Fruit fly (Drosophila melanogaster): ENCODE results near the gene mira.

mira gene

DNA sequence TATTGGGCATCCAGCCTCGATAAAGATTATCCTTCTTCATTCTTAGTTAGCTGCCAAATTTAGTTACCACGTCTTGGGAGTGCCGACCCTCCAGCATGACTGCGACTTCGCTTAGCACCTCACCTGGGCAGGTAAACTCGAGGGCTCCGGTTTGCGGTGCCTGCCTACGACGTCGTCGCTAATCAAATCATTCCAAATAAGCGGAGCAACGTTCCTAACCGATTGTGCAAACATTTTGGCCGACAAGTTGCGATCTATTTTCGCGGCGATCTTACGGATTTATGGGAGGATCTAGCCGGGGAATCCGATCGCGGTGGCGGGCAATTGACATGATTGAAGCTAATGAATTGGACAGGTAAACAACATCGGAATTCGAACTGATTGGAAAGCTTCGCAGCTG, 17.2 kb downstream of the mira start, which contains the start of gene CG4465:
Gene CG4465, minus strand, starts transcription at position 101 of the 400 bp plus-strand sequence.
- TF ChIP-seq CG11762 (GFP tag; optimal IDR thresholded peaks at IDR 0.05; ENCODE audit: insufficient read depth) (no peak), fkh (GFP tag; optimal IDR thresholded peaks at IDR 0.05) (peak; percentile 19), acj6 (GFP tag; optimal IDR thresholded peaks at IDR 0.05) (no peak), Ets21C (GFP tag; optimal IDR thresholded peaks at IDR 0.05) (no peak), CG6808 (GFP tag; optimal IDR thresholded peaks at IDR 0.05) (no peak), ss (GFP tag; optimal IDR thresholded peaks at IDR 0.05) (no peak), CG10669 (GFP tag; optimal IDR thresholded peaks at IDR 0.05) (no peak)

dm6 chr3R:19915312-19915711, 19.6 kb downstream of the mira start, which contains the start of the genes Xport-A and Xport-B:
Gene Xport-A, minus strand, starts transcription at chr3R:19915412.
Gene Xport-B, minus strand, starts transcription at chr3R:19915412.
- TF ChIP-seq achi (GFP tag; optimal IDR thresholded peaks at IDR 0.05): no peak
- TF ChIP-seq CG10669 (GFP tag; optimal IDR thresholded peaks at IDR 0.05): no peak
- no peak for TF ChIP-seq vri (GFP tag; optimal IDR thresholded peaks at IDR 0.05)
- no peak for TF ChIP-seq acj6 (GFP tag; optimal IDR thresholded peaks at IDR 0.05)
- TF ChIP-seq pdm3 (GFP tag; optimal IDR thresholded peaks at IDR 0.05): no peak
- TF ChIP-seq CG32006 (GFP tag; optimal IDR thresholded peaks at IDR 0.05): no peak
- no peak for TF ChIP-seq CG11294 (GFP tag; IDR thresholded peaks at IDR 0.05)
- no peak for TF ChIP-seq CG15336 (GFP tag; IDR thresholded peaks at IDR 0.05)
- no peak for TF ChIP-seq Hr39 (GFP tag; optimal IDR thresholded peaks at IDR 0.05)
- TF ChIP-seq CG10631 (GFP tag; optimal IDR thresholded peaks at IDR 0.05): no peak
- no peak for TF ChIP-seq Met (GFP tag; optimal IDR thresholded peaks at IDR 0.05)
- no peak for TF ChIP-seq CG3919 (GFP tag; optimal IDR thresholded peaks at IDR 0.05)
- no peak for TF ChIP-seq CG34406 (GFP tag; optimal IDR thresholded peaks at IDR 0.05)
- no peak for TF ChIP-seq Eip75B (GFP tag; optimal IDR thresholded peaks at IDR 0.05)

DNA sequence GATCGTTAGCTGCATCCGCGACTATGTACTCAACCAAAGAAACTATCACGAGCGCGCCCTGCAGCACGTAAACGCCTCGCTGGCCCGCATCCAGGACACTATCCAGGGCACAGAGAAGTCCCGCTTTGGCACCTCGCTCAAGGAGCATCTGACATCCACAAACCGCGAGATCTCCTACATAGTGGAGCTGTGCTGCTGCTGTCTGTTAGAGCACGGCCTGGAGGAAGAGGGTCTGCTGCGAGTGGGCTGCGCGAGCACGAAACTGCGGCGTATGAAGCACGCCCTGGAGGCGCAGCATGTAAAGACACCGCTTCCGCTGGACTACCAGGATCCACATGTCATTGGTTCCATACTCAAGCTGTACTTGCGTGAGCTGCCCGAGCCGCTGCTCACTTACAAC, 23.9 kb downstream of the mira start:
- no peak for TF ChIP-seq CG6276 (GFP tag; optimal IDR thresholded peaks at IDR 0.05)
- TF ChIP-seq CG3032 (tag; optimal IDR thresholded peaks at IDR 0.05): no peak
- no peak for TF ChIP-seq net (GFP tag; optimal IDR thresholded peaks at IDR 0.05)
- TF ChIP-seq fkh (GFP tag; optimal IDR thresholded peaks at IDR 0.05): no peak
- no peak for TF ChIP-seq CG11294 (GFP tag; IDR thresholded peaks at IDR 0.05)
- no peak for TF ChIP-seq CG15336 (GFP tag; IDR thresholded peaks at IDR 0.05)
- TF ChIP-seq dac (GFP tag; optimal IDR thresholded peaks at IDR 0.05): no peak
- TF ChIP-seq CG11762 (GFP tag; optimal IDR thresholded peaks at IDR 0.05; ENCODE audit: insufficient read depth): no peak
- no peak for TF ChIP-seq CG10669 (GFP tag; optimal IDR thresholded peaks at IDR 0.05)
- no peak for TF ChIP-seq eg (GFP tag; IDR thresholded peaks at IDR 0.05)
- no peak for TF ChIP-seq Sox102F (GFP tag; optimal IDR thresholded peaks at IDR 0.05)
- TF ChIP-seq Met (GFP tag; optimal IDR thresholded peaks at IDR 0.05): no peak
- no peak for TF ChIP-seq fd85E (GFP tag; optimal IDR thresholded peaks at IDR 0.05)
- TF ChIP-seq Hr38 (GFP tag; optimal IDR thresholded peaks at IDR 0.05): no peak
- TF ChIP-seq Eip75B (GFP tag; optimal IDR thresholded peaks at IDR 0.05): no peak
- no peak for TF ChIP-seq OdsH (GFP tag; optimal IDR thresholded peaks at IDR 0.05)
- TF ChIP-seq Ets96B (tag; optimal IDR thresholded peaks at IDR 0.05): no peak
- no peak for TF ChIP-seq acj6 (GFP tag; optimal IDR thresholded peaks at IDR 0.05)

DNA sequence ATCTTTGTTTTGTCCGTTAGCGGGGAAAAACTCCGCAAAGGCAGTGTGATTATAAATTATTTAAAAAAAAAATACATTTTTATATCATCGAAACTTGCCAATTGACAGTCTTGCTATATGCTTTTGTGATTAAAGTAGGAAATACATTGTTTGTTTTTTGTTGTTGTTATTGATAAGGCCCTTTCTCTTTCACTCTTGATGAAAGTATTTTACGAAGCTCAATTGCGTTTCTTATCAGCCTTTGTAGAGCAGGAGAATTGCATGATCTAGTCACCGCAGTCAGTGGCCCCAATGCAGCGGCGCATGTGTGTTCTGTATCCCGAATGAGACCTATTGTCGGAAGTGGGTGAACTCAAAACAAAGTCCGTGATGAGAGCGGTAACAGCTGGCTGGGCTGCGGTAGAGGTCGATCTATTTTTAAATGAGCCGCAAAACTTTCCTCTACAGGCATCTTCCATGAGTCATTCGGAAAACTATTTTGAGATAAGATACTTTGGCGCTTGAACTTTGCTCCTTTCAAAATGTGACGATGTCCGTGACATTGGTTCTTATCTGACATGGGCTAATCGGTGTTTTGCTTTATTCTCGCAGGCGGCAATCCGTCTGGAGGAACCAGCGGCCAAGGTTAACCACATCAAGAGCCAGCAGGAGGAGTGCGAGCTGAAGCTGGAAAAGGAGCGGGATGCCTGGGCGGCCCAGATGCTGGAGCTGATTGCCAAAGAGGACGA, 24.5 kb downstream of the mira start:
- TF ChIP-seq esn (GFP tag; optimal IDR thresholded peaks at IDR 0.05) (no peak), CG9139 (GFP tag; optimal IDR thresholded peaks at IDR 0.05) (no peak), CG8632 (GFP tag; optimal IDR thresholded peaks at IDR 0.05) (no peak), CG11902 (GFP tag; optimal IDR thresholded peaks at IDR 0.05) (no peak), CG8319 (GFP tag; optimal IDR thresholded peaks at IDR 0.05) (no peak), CG4318 (GFP tag; optimal IDR thresholded peaks at IDR 0.05) (no peak), Eip78C (GFP tag) (peak; percentile 82), vri (GFP tag; optimal IDR thresholded peaks at IDR 0.05) (peak; percentile 83), Blimp-1 (GFP tag; optimal IDR thresholded peaks at IDR 0.05) (no peak), dsx (GFP tag; optimal IDR thresholded peaks at IDR 0.05; ENCODE audit: poor library complexity, severe bottlenecking) (peak; percentile 2), CG11762 (GFP tag; optimal IDR thresholded peaks at IDR 0.05; ENCODE audit: insufficient read depth) (no peak), CG32006 (GFP tag; optimal IDR thresholded peaks at IDR 0.05) (peak; percentile 29), pdm3 (GFP tag; optimal IDR thresholded peaks at IDR 0.05) (no peak), CG11294 (GFP tag; IDR thresholded peaks at IDR 0.05) (no peak), ss (GFP tag; optimal IDR thresholded peaks at IDR 0.05) (no peak), CG6854 (GFP tag; optimal IDR thresholded peaks at IDR 0.05) (peak; percentile 37), Eip93F (GFP tag; optimal IDR thresholded peaks at IDR 0.05) (peak; percentile 48), svp (GFP tag) (peak; percentile 94), CG6808 (GFP tag; optimal IDR thresholded peaks at IDR 0.05) (peak; percentile 52), CG8119 (GFP tag; IDR thresholded peaks at IDR 0.05) (no peak)
